Fruit fly (Drosophila melanogaster): ENCODE data around the gene CG10561.

The CG10561 gene

DNA sequence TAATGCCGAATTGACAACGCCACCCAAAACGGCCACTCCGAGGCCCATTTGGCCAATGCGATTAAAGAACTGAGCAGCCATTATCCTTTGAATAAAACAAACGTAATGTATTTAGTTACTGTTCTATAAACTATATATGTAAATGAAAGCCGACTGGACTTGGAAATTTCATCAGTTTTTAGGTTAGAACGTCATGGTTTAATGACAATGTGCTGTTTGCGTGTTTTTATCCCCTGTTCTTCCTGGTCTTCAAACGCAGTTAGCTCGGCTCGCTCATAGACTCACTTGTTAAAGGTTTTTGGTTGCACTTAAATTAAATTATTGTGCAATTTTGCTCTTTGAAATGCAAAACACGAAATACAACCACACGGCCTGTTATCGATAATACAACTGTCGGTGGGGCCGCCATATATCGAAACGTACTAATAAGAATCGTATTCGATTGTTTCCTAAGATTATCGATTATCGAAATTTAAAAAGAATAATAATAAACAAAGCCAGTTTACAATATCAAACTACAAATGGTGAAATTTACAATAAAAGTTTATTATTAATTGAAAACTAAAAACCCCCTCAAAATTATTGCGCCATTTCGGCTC, 9.4 kb downstream of the CG10561 start, which contains the start of gene Phb1:
Phb1 (minus strand) TSS at position 398 of the 599 bp plus-strand sequence.
- TF ChIP-seq Mad (GFP tag; optimal IDR thresholded peaks at IDR 0.05) (no peak), zfh2 (GFP tag; optimal IDR thresholded peaks at IDR 0.05) (no peak), CG12155 (GFP tag; optimal IDR thresholded peaks at IDR 0.05) (no peak), Asciz (GFP tag; optimal IDR thresholded peaks at IDR 0.05) (no peak), CG14860 (GFP tag; IDR thresholded peaks at IDR 0.05; ENCODE audit: partially characterized antibody) (peak; percentile 93), CG10267 (tag; optimal IDR thresholded peaks at IDR 0.05) (peak; percentile 28), CG13123 (GFP tag; optimal IDR thresholded peaks at IDR 0.05) (no peak), tna (GFP tag; IDR thresholded peaks at IDR 0.05; ENCODE audit: partially characterized antibody) (peak; percentile 98), CG12744 (GFP tag; optimal IDR thresholded peaks at IDR 0.05) (no peak), ato (GFP tag; IDR thresholded peaks at IDR 0.05; ENCODE audit: partially characterized antibody) (peak; percentile 96), BEAF-32 (GFP tag; optimal IDR thresholded peaks at IDR 0.05) (peak; percentile 60), Nf-YB (GFP tag; optimal IDR thresholded peaks at IDR 0.05) (no peak), scrt (GFP tag; optimal IDR thresholded peaks at IDR 0.05) (no peak), CG15601 (tag; optimal IDR thresholded peaks at IDR 0.05) (no peak), disco-r (GFP tag; optimal IDR thresholded peaks at IDR 0.05) (no peak), cas (GFP tag; IDR thresholded peaks at IDR 0.05) (no peak), CG30020 (tag; optimal IDR thresholded peaks at IDR 0.05) (peak; percentile 1), sc (optimal IDR thresholded peaks at IDR 0.05) (no peak), sc (GFP tag; optimal IDR thresholded peaks at IDR 0.05) (no peak), inv (GFP tag; IDR thresholded peaks at IDR 0.05; ENCODE audit: partially characterized antibody) (peak; percentile 74), Sry-δ (GFP tag; optimal IDR thresholded peaks at IDR 0.05) (peak; percentile 65), Vsx1 (GFP tag; optimal IDR thresholded peaks at IDR 0.05) (no peak), B-H2 (GFP tag; optimal IDR thresholded peaks at IDR 0.05) (no peak), bigmax (GFP tag; optimal IDR thresholded peaks at IDR 0.05) (peak; percentile 98), CG2116 (GFP tag; optimal IDR thresholded peaks at IDR 0.05) (peak; percentile 82), CG17385 (GFP tag; optimal IDR thresholded peaks at IDR 0.05) (no peak), zen2 (GFP tag; IDR thresholded peaks at IDR 0.05; ENCODE audit: partially characterized antibody) (peak; percentile 95), crp (GFP tag; optimal IDR thresholded peaks at IDR 0.05) (peak in 1 of 2 experiments; percentile 16), Pdp1 (GFP tag; optimal IDR thresholded peaks at IDR 0.05) (peak in 1 of 2 experiments; percentile 87), CG12236 (GFP tag; optimal IDR thresholded peaks at IDR 0.05) (no peak), otp (GFP tag; IDR thresholded peaks at IDR 0.05) (no peak), CG7786 (GFP tag; optimal IDR thresholded peaks at IDR 0.05) (no peak), Dref (GFP tag; IDR thresholded peaks at IDR 0.05) (peak; percentile 89), CG14710 (tag; optimal IDR thresholded peaks at IDR 0.05) (peak; percentile 16), hbn (GFP tag; IDR thresholded peaks at IDR 0.05; ENCODE audit: partially characterized antibody) (peak; percentile 72), PHDP (tag; optimal IDR thresholded peaks at IDR 0.05) (no peak), pan (optimal IDR thresholded peaks at IDR 0.05) (no peak), pan (GFP tag; optimal IDR thresholded peaks at IDR 0.05 in 1 of 2, IDR thresholded peaks at IDR 0.05 in 1 of 2) (no peak), Dek (tag; optimal IDR thresholded peaks at IDR 0.05) (no peak), z (GFP tag; IDR thresholded peaks at IDR 0.05) (no peak), phol (tag; optimal IDR thresholded peaks at IDR 0.05) (peak; percentile 18), dpn (GFP tag; optimal IDR thresholded peaks at IDR 0.05) (no peak), mld (GFP tag; IDR thresholded peaks at IDR 0.05; ENCODE audit: partially characterized antibody) (peak; percentile 93), CG31365 (tag; optimal IDR thresholded peaks at IDR 0.05) (no peak), chinmo (GFP tag; IDR thresholded peaks at IDR 0.05; ENCODE audit: partially characterized antibody) (peak; percentile 71; the same call in 2 of the 4 replicates), NfI (GFP tag; optimal IDR thresholded peaks at IDR 0.05) (no peak), sens (GFP tag) (peak; percentile 69), Atf6 (GFP tag; IDR thresholded peaks at IDR 0.05) (0 out of 2 replicates have a peak, but pooled peaks have one; percentile 6), Meics (GFP tag; optimal IDR thresholded peaks at IDR 0.05) (no peak)

Data from whole organism, embryonic.